Worm (Caenorhabditis elegans): ENCODE data around the gene madf-9.

DNA sequence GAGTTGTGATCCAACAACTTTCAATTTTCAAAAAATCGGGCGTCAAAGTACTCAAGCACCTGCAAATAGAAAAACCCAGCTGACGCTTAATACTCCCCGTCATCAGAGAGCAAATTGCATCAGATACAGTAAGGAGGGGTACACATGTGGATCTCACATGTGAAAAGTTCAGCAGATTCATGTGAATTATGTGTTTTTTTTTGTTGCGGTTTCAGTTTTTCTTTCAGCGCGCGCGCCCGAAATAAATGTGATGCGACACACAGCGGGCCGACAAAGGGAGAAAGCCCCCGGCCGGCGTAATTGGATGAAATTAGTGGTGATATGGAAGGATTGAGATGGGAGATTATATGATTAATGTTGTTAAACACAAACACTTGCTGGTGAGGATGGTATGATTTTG is 15.3 kb downstream of the madf-9 start:
- TF ChIP-seq ztf-23 (GFP tag; IDR thresholded peaks at IDR 0.05) = no peak
- TF ChIP-seq ztf-29 (GFP tag; IDR thresholded peaks at IDR 0.05) = no peak
- no peak for TF ChIP-seq cog-1 (tag; optimal IDR thresholded peaks at IDR 0.05)
- TF ChIP-seq T22C8.4 (GFP tag; IDR thresholded peaks at IDR 0.05) = no peak
- no peak for TF ChIP-seq tab-1 (GFP tag; IDR thresholded peaks at IDR 0.05)
- TF ChIP-seq ref-1 (GFP tag; conservative IDR thresholded peaks at IDR 0.05) = no peak
- no peak for TF ChIP-seq flt-1 (GFP tag; IDR thresholded peaks at IDR 0.05)

Data from whole organism, midembryonic.